Worm (Caenorhabditis elegans) whole organism, L1 larva: Measurements from ENCODE around the gene ire-1.
A peak's percentile ranks its signal among the peaks of the same experiment; 100 is the strongest.

Source experiments
- C16A3.4 ChIP-seq: fragments of 150-350 bp; optimal IDR thresholded peaks from 2 replicates; lab custom pipeline; 2014; ENCODE audit warnings: missing biosample characterization, missing genetic modification characterization
- C34B4.2 ChIP-seq: sonication (generic microtip); optimal IDR thresholded peaks from 2 replicates; lab custom pipeline; 2017; ENCODE audit warnings: mild to moderate bottlenecking, missing genetic modification characterization, missing compliant biosample characterization
- aha-1 ChIP-seq: fragments of 150-350 bp; optimal IDR thresholded peaks from 2 replicates; lab custom pipeline; 2014; ENCODE audit warnings: missing biosample characterization, missing genetic modification characterization
- alr-1 ChIP-seq: fragments of 200-800 bp; sonication (Bioruptor generic); optimal IDR thresholded peaks from 2 replicates; lab custom pipeline; 2018; ENCODE audit warnings: borderline replicate concordance, mild to moderate bottlenecking, missing genetic modification characterization, missing compliant biosample characterization
- aly-2 ChIP-seq: fragments of 150-350 bp; optimal IDR thresholded peaks from 2 replicates; lab custom pipeline; 2014; ENCODE audit warnings: missing biosample characterization, missing genetic modification characterization
- ama-1 ChIP-seq: fragments of 150-350 bp; optimal IDR thresholded peaks from 2 replicates; lab custom pipeline; 2014
- blmp-1 ChIP-seq: fragments of 150-350 bp; optimal IDR thresholded peaks from 2 replicates; lab custom pipeline; 2014; ENCODE audit warnings: missing biosample characterization, missing genetic modification characterization
- ceh-8 ChIP-seq: fragments of 200-800 bp; sonication (Bioruptor generic); optimal IDR thresholded peaks from 2 replicates; lab custom pipeline; 2018; ENCODE audit warnings: mild to moderate bottlenecking, missing genetic modification characterization, moderate library complexity, missing compliant biosample characterization
- ceh-82 ChIP-seq, 3 experiments: fragments of 150-350 bp in 1 of 3; sonication (generic microtip) in 2 of 3; optimal IDR thresholded peaks; 2 replicates each; lab custom pipeline; 2014 to 2017; ENCODE audit warnings: missing biosample characterization in 3 of 3, missing genetic modification characterization in 3 of 3
- ceh-88 ChIP-seq: fragments of 200-800 bp; sonication (Bioruptor generic); IDR thresholded peaks from 2 replicates; pipeline ENCODE4 v1.3.6; 2022; ENCODE audit warnings: missing genetic modification characterization, missing compliant biosample characterization
- ceh-90 ChIP-seq: sonication (generic microtip); optimal IDR thresholded peaks from 2 replicates; lab custom pipeline; 2016; ENCODE audit warnings: missing genetic modification characterization, missing compliant biosample characterization
- dsc-1 ChIP-seq: sonication (generic microtip); optimal IDR thresholded peaks from 2 replicates; lab custom pipeline; 2016; ENCODE audit warnings: mild to moderate bottlenecking, missing genetic modification characterization, missing compliant biosample characterization
- efl-3 ChIP-seq: fragments of 200-800 bp; sonication (Bioruptor generic); optimal IDR thresholded peaks from 2 replicates; lab custom pipeline; 2018; ENCODE audit warnings: mild to moderate bottlenecking, missing genetic modification characterization, missing compliant biosample characterization
- egl-13 ChIP-seq: sonication (generic microtip); optimal IDR thresholded peaks from 2 replicates; lab custom pipeline; 2016; ENCODE audit warnings: missing genotype, missing genetic modification reagents, missing genetic modification characterization, missing compliant biosample characterization
- elt-2 ChIP-seq: sonication (generic microtip); optimal IDR thresholded peaks from 2 replicates; lab custom pipeline; 2016; ENCODE audit warnings: missing genetic modification characterization, mild to moderate bottlenecking, inconsistent platforms, missing compliant biosample characterization, missing genetic modification reagents
- elt-3 ChIP-seq, 6 experiments: fragments of 150-350 bp in 1 of 6; sonication (generic microtip); optimal IDR thresholded peaks; 2 replicates each; lab custom pipeline; 2017 to 2018; ENCODE audit warnings: missing biosample characterization in 6 of 6, missing genetic modification characterization in 6 of 6, inconsistent platforms in 1 of 6
- ets-5 ChIP-seq: fragments of 200-800 bp; sonication (Bioruptor generic); IDR thresholded peaks from 2 replicates; pipeline ENCODE4 v1.3.6; 2022; ENCODE audit warnings: missing genetic modification characterization, missing compliant biosample characterization
- fkh-4 ChIP-seq: sonication (generic microtip); optimal IDR thresholded peaks from 2 replicates; lab custom pipeline; 2016; ENCODE audit warnings: missing compliant biosample characterization, missing genetic modification characterization, borderline replicate concordance
- grh-1 ChIP-seq: fragments of 200-800 bp; sonication (Bioruptor generic); IDR thresholded peaks from 2 replicates; pipeline ENCODE4 v1.3.6; 2022; ENCODE audit warnings: missing genetic modification reagents, missing genetic modification characterization, missing compliant biosample characterization
- hlh-4 ChIP-seq: sonication (generic microtip); optimal IDR thresholded peaks from 2 replicates; lab custom pipeline; 2016; ENCODE audit warnings: mild to moderate bottlenecking, missing genetic modification characterization, missing compliant biosample characterization
- hpl-2 ChIP-seq: fragments of 150-350 bp; optimal IDR thresholded peaks from 2 replicates; lab custom pipeline; 2014; ENCODE audit warnings: missing biosample characterization, missing genetic modification reagents, missing genetic modification characterization
- isw-1 ChIP-seq: fragments of 200-800 bp; sonication (Bioruptor generic); IDR thresholded peaks from 2 replicates; pipeline ENCODE4 v1.3.6; 2022; ENCODE audit warnings: missing genetic modification characterization, missing compliant biosample characterization
- jun-1 ChIP-seq: fragments of 150-350 bp; optimal IDR thresholded peaks from 2 replicates; lab custom pipeline; 2014; ENCODE audit warnings: missing biosample characterization, missing genetic modification reagents, missing genetic modification characterization
- lin-14 ChIP-seq: fragments of 200-800 bp; sonication (Bioruptor generic); optimal IDR thresholded peaks from 2 replicates; lab custom pipeline; 2018; ENCODE audit warnings: mild to moderate bottlenecking, missing genetic modification characterization, moderate library complexity, missing compliant biosample characterization
- lin-15B ChIP-seq: fragments of 150-350 bp; sonication (generic microtip); optimal IDR thresholded peaks from 3 replicates; lab custom pipeline; 2014; ENCODE audit warnings: missing biosample characterization, missing genetic modification characterization
- lin-39 ChIP-seq: fragments of 150-350 bp; optimal IDR thresholded peaks from 2 replicates; lab custom pipeline; 2014; ENCODE audit warnings: missing biosample characterization, missing genetic modification reagents, missing genetic modification characterization
- lir-3 ChIP-seq: sonication (generic microtip); optimal IDR thresholded peaks from 2 replicates; lab custom pipeline; 2016; ENCODE audit warnings: mild to moderate bottlenecking, missing genetic modification characterization, moderate library complexity, missing compliant biosample characterization; ENCODE audit not compliant: poor library complexity
- lsy-2 ChIP-seq, 2 experiments: fragments of 150-350 bp; optimal IDR thresholded peaks; 2 replicates each; lab custom pipeline; 2014; ENCODE audit warnings: missing biosample characterization in 2 of 2, missing genetic modification characterization in 2 of 2
- mab-9 ChIP-seq: fragments of 200-800 bp; sonication (Bioruptor generic); IDR thresholded peaks from 2 replicates; pipeline ENCODE4 v1.3.6; 2022; ENCODE audit warnings: missing genetic modification reagents, missing genetic modification characterization, missing compliant biosample characterization
- nhr-11 ChIP-seq: fragments of 150-350 bp; optimal IDR thresholded peaks from 2 replicates; lab custom pipeline; 2014; ENCODE audit warnings: missing biosample characterization, missing genetic modification characterization
- nhr-20 ChIP-seq: sonication (generic microtip); optimal IDR thresholded peaks from 2 replicates; lab custom pipeline; 2016; ENCODE audit warnings: mild to moderate bottlenecking, missing genetic modification characterization, missing compliant biosample characterization
- nhr-237 ChIP-seq: fragments of 150-350 bp; optimal IDR thresholded peaks from 2 replicates; lab custom pipeline; 2014; ENCODE audit warnings: missing biosample characterization, missing genetic modification characterization
- nhr-28 ChIP-seq: fragments of 150-350 bp; optimal IDR thresholded peaks from 2 replicates; lab custom pipeline; 2014; ENCODE audit warnings: missing biosample characterization, missing genetic modification characterization
- nhr-47 ChIP-seq: sonication (generic microtip); optimal IDR thresholded peaks from 2 replicates; lab custom pipeline; 2016; ENCODE audit warnings: mild to moderate bottlenecking, missing genetic modification characterization, moderate library complexity, missing compliant biosample characterization
- nhr-71 ChIP-seq: sonication (generic microtip); optimal IDR thresholded peaks from 2 replicates; lab custom pipeline; 2016; ENCODE audit warnings: mild to moderate bottlenecking, missing genetic modification characterization, moderate library complexity, missing compliant biosample characterization
- nhr-76 ChIP-seq: sonication (generic microtip); optimal IDR thresholded peaks from 2 replicates; lab custom pipeline; 2017; ENCODE audit warnings: missing biosample characterization, missing genetic modification characterization
- pag-3 ChIP-seq: sonication (generic microtip); optimal IDR thresholded peaks from 2 replicates; lab custom pipeline; 2017; ENCODE audit warnings: missing genetic modification characterization, mild to moderate bottlenecking, missing compliant biosample characterization, antibody characterized with exemption, borderline replicate concordance; ENCODE audit not compliant: insufficient read depth
- pqm-1 ChIP-seq: sonication (generic microtip); optimal IDR thresholded peaks from 3 replicates; lab custom pipeline; 2017; ENCODE audit warnings: missing biosample characterization, missing genetic modification characterization
- rnt-1 ChIP-seq: sonication (generic microtip); optimal IDR thresholded peaks from 2 replicates; lab custom pipeline; 2016; ENCODE audit warnings: mild to moderate bottlenecking, missing genetic modification characterization, moderate library complexity, missing compliant biosample characterization
- skn-1 ChIP-seq: fragments of 150-350 bp; optimal IDR thresholded peaks from 2 replicates; lab custom pipeline; 2014; ENCODE audit warnings: missing biosample characterization, missing genetic modification characterization
- snpc-4 ChIP-seq: fragments of 150-350 bp; optimal IDR thresholded peaks from 2 replicates; lab custom pipeline; 2014; ENCODE audit warnings: missing biosample characterization, missing genetic modification characterization
- snu-23 ChIP-seq: sonication (generic microtip); optimal IDR thresholded peaks from 2 replicates; lab custom pipeline; 2016; ENCODE audit warnings: missing genetic modification characterization, missing compliant biosample characterization
- sptf-1 ChIP-seq: fragments of 150-350 bp; optimal IDR thresholded peaks from 2 replicates; lab custom pipeline; 2014; ENCODE audit warnings: missing biosample characterization, missing genetic modification characterization
- swsn-7 ChIP-seq: sonication (generic microtip); optimal IDR thresholded peaks from 2 replicates; lab custom pipeline; 2016; ENCODE audit warnings: missing genetic modification characterization, missing compliant biosample characterization
- tbx-2 ChIP-seq: sonication (generic microtip); optimal IDR thresholded peaks from 2 replicates; lab custom pipeline; 2016; ENCODE audit warnings: missing genetic modification characterization, missing compliant biosample characterization
- tlp-1 ChIP-seq: fragments of 150-350 bp; optimal IDR thresholded peaks from 2 replicates; lab custom pipeline; 2014; ENCODE audit warnings: missing biosample characterization, missing genetic modification characterization
- unc-62 ChIP-seq: fragments of 150-350 bp; optimal IDR thresholded peaks from 2 replicates; lab custom pipeline; 2014; ENCODE audit warnings: missing biosample characterization, missing genetic modification reagents, missing genetic modification characterization
- zag-1 ChIP-seq: fragments of 150-350 bp; optimal IDR thresholded peaks from 2 replicates; lab custom pipeline; 2014; ENCODE audit warnings: missing biosample characterization, missing genetic modification characterization
- zip-4 ChIP-seq: fragments of 200-800 bp; sonication (Bioruptor generic); optimal IDR thresholded peaks from 2 replicates; lab custom pipeline; 2018; ENCODE audit warnings: mild to moderate bottlenecking, missing genetic modification characterization, moderate library complexity, missing compliant biosample characterization
- ztf-4 ChIP-seq: fragments of 150-350 bp; optimal IDR thresholded peaks from 2 replicates; lab custom pipeline; 2014; ENCODE audit warnings: missing biosample characterization, missing genetic modification characterization

ire-1 gene

ce11 chrII:8091528-8091927 lies 33.2 kb downstream of the ire-1 start (continued):
- no peak for TF ChIP-seq ets-5 (GFP tag; lab: Robert Waterston, UW)
- no peak for TF ChIP-seq alr-1 (tag; lab: Kevin White, UChicago)
- no peak for TF ChIP-seq nhr-28 (tag; lab: Kevin White, UChicago)
- TF ChIP-seq zip-4 (GFP tag; lab: Kevin White, UChicago), result peak; percentile 57
- no peak for TF ChIP-seq C34B4.2 (tag; lab: Kevin White, UChicago)
- TF ChIP-seq tbx-2, result peak; percentile 51
- no peak for TF ChIP-seq zag-1 (tag; lab: Kevin White, UChicago)
- peak; percentile 78 for TF ChIP-seq elt-2
- peak; percentile 43 for TF ChIP-seq aly-2 (tag; lab: Kevin White, UChicago)
- no peak for TF ChIP-seq aha-1 (tag; lab: Kevin White, UChicago)
- TF ChIP-seq blmp-1 (tag; lab: Kevin White, UChicago), result no peak
- TF ChIP-seq unc-62 (GFP tag; lab: Kevin White, UChicago), result no peak
- peak; percentile 67 for TF ChIP-seq skn-1
- TF ChIP-seq hpl-2 (GFP tag; lab: Kevin White, UChicago), result peak; percentile 62
- TF ChIP-seq rnt-1 (tag; lab: Kevin White, UChicago), result peak; percentile 83
- TF ChIP-seq nhr-237 (tag; lab: Kevin White, UChicago), result no peak
- peak; percentile 59 to 67 for TF ChIP-seq lsy-2 (tag; optimal IDR thresholded peaks at IDR 0.05; lab: Kevin White, UChicago)
- no peak for TF ChIP-seq hlh-4 (tag; lab: Kevin White, UChicago)
- peak; percentile 12 for TF ChIP-seq ceh-8 (GFP tag; lab: Kevin White, UChicago)
- peak; percentile 11; the same call in 1 of the 2 replicates for TF ChIP-seq isw-1 (GFP tag; lab: Robert Waterston, UW)
- TF ChIP-seq nhr-47, result peak; percentile 84
- TF ChIP-seq grh-1 (GFP tag; lab: Robert Waterston, UW), result peak; percentile 62
- peak; percentile 49 for TF ChIP-seq dsc-1
- no peak for TF ChIP-seq lin-15B (tag; lab: Kevin White, UChicago)
- TF ChIP-seq nhr-71 (tag; lab: Kevin White, UChicago), result peak; percentile 87
- TF ChIP-seq snu-23, result peak; percentile 83
- TF ChIP-seq tlp-1 (tag; lab: Kevin White, UChicago), result no peak
- TF ChIP-seq ceh-90 (tag; lab: Kevin White, UChicago), result no peak
- TF ChIP-seq nhr-76 (tag; lab: Kevin White, UChicago), result no peak
- peak in 4 of 6 experiments; percentile 4 to 41 (median 32) for TF ChIP-seq elt-3 (tag; optimal IDR thresholded peaks at IDR 0.05; lab: Kevin White, UChicago)
- TF ChIP-seq snpc-4 (tag; lab: Kevin White, UChicago), result peak; percentile 98
- TF ChIP-seq, all 84 proteins: peak for 39

DNA sequence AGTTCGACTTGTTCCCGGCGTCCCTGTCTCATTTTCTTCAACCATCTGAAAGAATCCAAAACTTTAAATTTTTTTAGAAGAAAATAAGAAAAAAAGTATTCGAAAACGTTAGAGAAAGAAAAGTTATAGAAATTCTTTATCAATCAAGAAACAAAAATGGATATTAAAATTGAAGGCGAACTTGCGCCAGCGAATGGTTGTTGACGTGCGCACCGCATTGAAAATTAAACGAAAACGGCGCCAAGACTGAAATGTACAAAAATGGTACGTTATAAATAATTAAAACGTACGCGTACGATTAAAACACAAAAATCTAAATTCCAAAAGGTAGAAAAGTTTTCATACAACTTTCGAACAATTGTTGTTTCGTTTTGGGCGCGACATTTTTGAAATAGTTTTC lies 37.9 kb downstream of the ire-1 start, which contains the start of gene K02C4.3:
Gene K02C4.3, minus strand, starts transcription at position 51 of the 400 bp plus-strand sequence.
- TF ChIP-seq egl-13 (tag; lab: Kevin White, UChicago) (peak; percentile 44), fkh-4 (tag; lab: Kevin White, UChicago) (peak; percentile 12), nhr-47 (peak; percentile 81), ama-1 (lab: Kevin White, UChicago) (no peak), pqm-1 (tag; lab: Kevin White, UChicago) (no peak), lsy-2 (tag; optimal IDR thresholded peaks at IDR 0.05; lab: Kevin White, UChicago) (peak; percentile 87 to 90), tlp-1 (tag; lab: Kevin White, UChicago) (no peak), tbx-2 (peak; percentile 77), blmp-1 (tag; lab: Kevin White, UChicago) (peak; percentile 76), sptf-1 (tag; lab: Kevin White, UChicago) (no peak), lin-14 (GFP tag; lab: Kevin White, UChicago) (peak; percentile 75), mab-9 (GFP tag; lab: Robert Waterston, UW) (no peak), jun-1 (tag; lab: Kevin White, UChicago) (peak; percentile 39), ztf-4 (no peak), aha-1 (tag; lab: Kevin White, UChicago) (no peak), ceh-82 (tag; optimal IDR thresholded peaks at IDR 0.05; lab: Kevin White, UChicago) (peak; percentile 51 to 66 (median 62)), nhr-71 (tag; lab: Kevin White, UChicago) (peak; percentile 85), swsn-7 (tag; lab: Kevin White, UChicago) (peak; percentile 76), pag-3 (peak; percentile 4), ceh-90 (tag; lab: Kevin White, UChicago) (no peak), ceh-8 (GFP tag; lab: Kevin White, UChicago) (peak; percentile 72), lir-3 (tag; lab: Kevin White, UChicago) (peak; percentile 50), lin-15B (tag; lab: Kevin White, UChicago) (peak; percentile 42), dsc-1 (peak; percentile 78), C16A3.4 (peak; percentile 39), nhr-20 (peak; percentile 76), isw-1 (GFP tag; lab: Robert Waterston, UW) (peak; percentile 59), ceh-88 (GFP tag; lab: Robert Waterston, UW) (no peak), C34B4.2 (tag; lab: Kevin White, UChicago) (no peak), lin-39 (tag; lab: Kevin White, UChicago) (peak; percentile 60), efl-3 (GFP tag; lab: Kevin White, UChicago) (no peak), nhr-11 (tag; lab: Kevin White, UChicago) (no peak)
